Fruit fly (Drosophila melanogaster) whole organism, embryonic: ENCODE data around the gene Trl.

Experiments used
- Ada2b ChIP-seq: fragments of 200-800 bp; sonication (Bioruptor generic); IDR thresholded peaks from 2 replicates; pipeline ENCODE4 v1.3.6; 2022; ENCODE audit warnings: missing biosample characterization, missing genetic modification characterization
- Atf-2 ChIP-seq: fragments of 200-800 bp; sonication (Bioruptor generic); optimal IDR thresholded peaks from 2 replicates; lab custom pipeline; 2016; ENCODE audit warnings: missing biosample characterization, missing genetic modification characterization
- C15 ChIP-seq: fragments of 200-800 bp; sonication (Bioruptor generic); IDR thresholded peaks from 3 replicates; pipeline ENCODE4 v1.3.6; 2022; ENCODE audit warnings: missing biosample characterization, missing genetic modification characterization
- CG10147 ChIP-seq: fragments of 200-800 bp; sonication (Bioruptor generic); optimal IDR thresholded peaks from 2 replicates; lab custom pipeline; 2019; ENCODE audit warnings: missing biosample characterization, mild to moderate bottlenecking, missing genetic modification characterization, moderate library complexity
- CG1024 ChIP-seq: fragments of 200-800 bp; sonication (Bioruptor generic); IDR thresholded peaks from 2 replicates; pipeline ENCODE4 v1.3.6; 2022; ENCODE audit warnings: missing biosample characterization, missing genetic modification characterization
- CG10274 ChIP-seq: fragments of 200-800 bp; sonication (Bioruptor generic); optimal IDR thresholded peaks from 3 replicates; lab custom pipeline; 2017; ENCODE audit warnings: missing biosample characterization, mild to moderate bottlenecking, missing genetic modification characterization
- CG10654 ChIP-seq: fragments of 200-800 bp; sonication (Bioruptor generic); optimal IDR thresholded peaks from 2 replicates; lab custom pipeline; 2016; ENCODE audit warnings: missing biosample characterization, missing genetic modification characterization
- CG12942 ChIP-seq: fragments of 200-800 bp; sonication (Bioruptor generic); optimal IDR thresholded peaks from 3 replicates; lab custom pipeline; 2016; ENCODE audit warnings: missing biosample characterization, missing genetic modification characterization
- CG14667 ChIP-seq: fragments of 200-800 bp; sonication (Bioruptor generic); IDR thresholded peaks from 2 replicates; pipeline ENCODE4 v1.3.6; 2022; ENCODE audit warnings: missing biosample characterization, missing genetic modification characterization
- CG2202 ChIP-seq: fragments of 200-800 bp; sonication (Bioruptor generic); optimal IDR thresholded peaks from 2 replicates; lab custom pipeline; 2018; ENCODE audit warnings: missing biosample characterization, mild to moderate bottlenecking, missing genetic modification characterization
- CG3065 ChIP-seq: fragments of 200-800 bp; sonication (Bioruptor generic); optimal IDR thresholded peaks from 2 replicates; lab custom pipeline; 2016; ENCODE audit warnings: missing biosample characterization, missing genetic modification characterization
- CG32532 ChIP-seq: fragments of 200-800 bp; sonication (Bioruptor generic); IDR thresholded peaks from 2 replicates; pipeline ENCODE4 v1.3.6; 2022; ENCODE audit warnings: missing biosample characterization, missing genetic modification characterization
- CG43689 ChIP-seq: fragments of 200-800 bp; sonication (Bioruptor generic); IDR thresholded peaks from 2 replicates; pipeline ENCODE4 v1.3.6; 2022; ENCODE audit warnings: missing biosample characterization, missing genetic modification characterization
- CG5245 ChIP-seq: fragments of 200-800 bp; sonication (Bioruptor generic); optimal IDR thresholded peaks from 3 replicates; lab custom pipeline; 2016; ENCODE audit warnings: missing biosample characterization, missing genetic modification characterization
- CG7745 ChIP-seq: fragments of 200-800 bp; sonication (Bioruptor generic); optimal IDR thresholded peaks from 2 replicates; lab custom pipeline; 2018; ENCODE audit warnings: missing biosample characterization, mild to moderate bottlenecking, missing genetic modification characterization, moderate library complexity
- CG7928 ChIP-seq: fragments of 200-800 bp; sonication (Bioruptor generic); optimal IDR thresholded peaks from 2 replicates; lab custom pipeline; 2017; ENCODE audit warnings: missing biosample characterization, mild to moderate bottlenecking, missing genetic modification characterization
- CG7963 ChIP-seq: fragments of 200-800 bp; sonication (Bioruptor generic); IDR thresholded peaks from 3 replicates; pipeline ENCODE4 v1.3.6; 2022; ENCODE audit warnings: missing biosample characterization, missing genetic modification characterization; ENCODE audit not compliant: partially characterized antibody
- CG8281 ChIP-seq: fragments of 200-800 bp; sonication (Bioruptor generic); optimal IDR thresholded peaks from 2 replicates; lab custom pipeline; 2018; ENCODE audit warnings: missing biosample characterization, mild to moderate bottlenecking, missing genetic modification characterization, moderate library complexity
- CG8290 ChIP-seq, 3 experiments: fragments of 200-800 bp; sonication (Bioruptor generic); optimal IDR thresholded peaks; 2 replicates each; lab custom pipeline; 2016 to 2019; ENCODE audit warnings: missing biosample characterization in 3 of 3, missing genetic modification characterization in 3 of 3, mild to moderate bottlenecking in 2 of 3, moderate library complexity in 1 of 3
- CG8765 ChIP-seq: fragments of 200-800 bp; sonication (Bioruptor generic); IDR thresholded peaks from 2 replicates; pipeline ENCODE4 v1.3.6; 2022; ENCODE audit warnings: missing biosample characterization, missing genetic modification characterization
- Fer1 ChIP-seq: fragments of 200-800 bp; sonication (Bioruptor generic); optimal IDR thresholded peaks from 2 replicates; lab custom pipeline; 2017; ENCODE audit warnings: missing biosample characterization, mild to moderate bottlenecking, missing genetic modification characterization
- Fer2 ChIP-seq: fragments of 200-800 bp; sonication (Bioruptor generic); optimal IDR thresholded peaks from 2 replicates; lab custom pipeline; 2018; ENCODE audit warnings: missing biosample characterization, mild to moderate bottlenecking, missing genetic modification characterization, moderate library complexity
- HLH3B ChIP-seq: fragments of 200-800 bp; sonication (Bioruptor generic); IDR thresholded peaks from 2 replicates; pipeline ENCODE4 v1.3.6; 2022; ENCODE audit warnings: missing biosample characterization, missing genetic modification characterization
- HmgZ ChIP-seq: fragments of 200-800 bp; sonication (Bioruptor generic); optimal IDR thresholded peaks from 2 replicates; lab custom pipeline; 2018; ENCODE audit warnings: missing biosample characterization, mild to moderate bottlenecking, missing genetic modification characterization
- Lhr ChIP-seq: fragments of 200-800 bp; sonication (Bioruptor generic); optimal IDR thresholded peaks from 3 replicates; lab custom pipeline; 2017; ENCODE audit warnings: mild to moderate bottlenecking, missing biosample characterization, missing genetic modification reagents, missing genetic modification characterization
- Lpt ChIP-seq: fragments of >200 bp; optimal IDR thresholded peaks from 2 replicates; lab custom pipeline; 2018; ENCODE audit warnings: missing biosample characterization, missing genetic modification characterization
- Mes4 ChIP-seq: fragments of 200-800 bp; sonication (Bioruptor generic); optimal IDR thresholded peaks from 2 replicates; lab custom pipeline; 2016; ENCODE audit warnings: missing biosample characterization, missing genetic modification characterization
- NK7.1 ChIP-seq: fragments of 200-800 bp; sonication (Bioruptor generic); optimal IDR thresholded peaks from 3 replicates; lab custom pipeline; 2016; ENCODE audit warnings: missing biosample characterization, missing genetic modification characterization
- Optix ChIP-seq: fragments of 200-800 bp; sonication (Bioruptor generic); IDR thresholded peaks from 3 replicates; pipeline ENCODE4 v1.3.6; 2022; ENCODE audit warnings: missing biosample characterization, missing genetic modification characterization
- PHDP ChIP-seq: fragments of 200-800 bp; sonication (Bioruptor generic); optimal IDR thresholded peaks from 3 replicates; lab custom pipeline; 2018; ENCODE audit warnings: missing biosample characterization, mild to moderate bottlenecking, missing genetic modification characterization, moderate library complexity
- Poxn ChIP-seq: fragments of 200-800 bp; sonication (Bioruptor generic); IDR thresholded peaks from 2 replicates; pipeline ENCODE4 v1.3.6; 2022; ENCODE audit warnings: missing biosample characterization, missing genetic modification characterization
- Rx ChIP-seq: fragments of 200-800 bp; sonication (Bioruptor generic); IDR thresholded peaks from 2 replicates; pipeline ENCODE4 v1.3.6; 2022; ENCODE audit warnings: missing biosample characterization, missing genetic modification characterization
- Side ChIP-seq: fragments of 200-800 bp; sonication (Bioruptor generic); optimal IDR thresholded peaks from 2 replicates; lab custom pipeline; 2016; ENCODE audit warnings: missing biosample characterization, missing genetic modification characterization
- bbx ChIP-seq: fragments of 200-800 bp; sonication (Bioruptor generic); IDR thresholded peaks from 2 replicates; pipeline ENCODE4 v1.3.6; 2022; ENCODE audit warnings: missing biosample characterization, missing genetic modification characterization; ENCODE audit not compliant: partially characterized antibody
- caup ChIP-seq: fragments of 200-800 bp; sonication (Bioruptor generic); optimal IDR thresholded peaks from 3 replicates; lab custom pipeline; 2017; ENCODE audit warnings: missing biosample characterization, mild to moderate bottlenecking, missing genetic modification characterization, moderate library complexity; ENCODE audit not compliant: severe bottlenecking
- dimm ChIP-seq: fragments of 200-800 bp; sonication (Bioruptor generic); IDR thresholded peaks from 2 replicates; pipeline ENCODE4 v1.3.6; 2022; ENCODE audit warnings: missing biosample characterization, missing genetic modification characterization
- dpn ChIP-seq, 2 experiments: fragments of 200-800 bp; sonication (Bioruptor generic); optimal IDR thresholded peaks; 3 replicates each; lab custom pipeline; 2016; ENCODE audit warnings: missing biosample characterization in 2 of 2, missing genetic modification characterization in 2 of 2
- dysf ChIP-seq: fragments of 200-800 bp; sonication (Bioruptor generic); IDR thresholded peaks from 3 replicates; pipeline ENCODE4 v1.3.6; 2022; ENCODE audit warnings: missing biosample characterization, missing genetic modification characterization
- en ChIP-seq: fragments of 200-800 bp; sonication (Bioruptor generic); optimal IDR thresholded peaks from 2 replicates; lab custom pipeline; 2016; ENCODE audit warnings: missing biosample characterization, missing genetic modification characterization
- inv ChIP-seq: fragments of 200-800 bp; sonication (Bioruptor generic); IDR thresholded peaks from 2 replicates; pipeline ENCODE4 v1.3.6; 2022; ENCODE audit warnings: missing biosample characterization, missing genetic modification characterization; ENCODE audit not compliant: partially characterized antibody
- jigr1 ChIP-seq: fragments of 200-800 bp; sonication (Bioruptor generic); IDR thresholded peaks from 3 replicates; pipeline ENCODE4 v1.3.6; 2022; ENCODE audit warnings: missing biosample characterization, missing genetic modification characterization
- lab ChIP-seq: fragments of 200-800 bp; sonication (Bioruptor generic); optimal IDR thresholded peaks from 3 replicates; lab custom pipeline; 2017; ENCODE audit warnings: missing biosample characterization, missing genetic modification characterization, mild to moderate bottlenecking, moderate library complexity, missing genetic modification reagents
- nerfin-2 ChIP-seq: fragments of 200-800 bp; sonication (Bioruptor generic); IDR thresholded peaks from 2 replicates; pipeline ENCODE4 v1.3.6; 2022; ENCODE audit warnings: missing biosample characterization, missing genetic modification characterization; ENCODE audit not compliant: partially characterized antibody
- pum ChIP-seq: fragments of 200-800 bp; sonication (Bioruptor generic); optimal IDR thresholded peaks from 2 replicates; lab custom pipeline; 2016; ENCODE audit warnings: missing biosample characterization, missing genetic modification characterization
- sens-2 ChIP-seq: fragments of 200-800 bp; sonication (Bioruptor generic); IDR thresholded peaks from 2 replicates; pipeline ENCODE4 v1.3.6; 2022; ENCODE audit warnings: missing biosample characterization, missing genetic modification characterization
- toy ChIP-seq: fragments of 200-800 bp; sonication (Bioruptor generic); IDR thresholded peaks from 2 replicates; pipeline ENCODE4 v1.3.6; 2022; ENCODE audit warnings: missing biosample characterization, missing genetic modification characterization
- wor ChIP-seq: fragments of 200-800 bp; sonication (Bioruptor generic); IDR thresholded peaks from 2 replicates; pipeline ENCODE4 v1.3.6; 2022; ENCODE audit warnings: missing biosample characterization, missing genetic modification characterization
- zfh1 ChIP-seq: fragments of 200-800 bp; sonication (Bioruptor generic); IDR thresholded peaks from 3 replicates; pipeline ENCODE4 v1.3.6; 2022; ENCODE audit warnings: missing biosample characterization, missing genetic modification characterization
- zfh2 ChIP-seq: fragments of 200-800 bp; sonication (Bioruptor generic); optimal IDR thresholded peaks from 2 replicates; lab custom pipeline; 2016; ENCODE audit warnings: missing biosample characterization, missing genetic modification characterization

The Trl gene

dm6 chr3L:14801854-14802616 lies 41.2 kb upstream of the Trl start, which contains the start of gene NHP2 (continued):
- TF ChIP-seq Fer2 (peak; percentile 67), dpn (GFP tag; optimal IDR thresholded peaks at IDR 0.05; lab: Kevin White, UChicago) (peak; percentile 57 to 82), dimm (GFP tag; lab: Robert Waterston, UW) (no peak; the same call in 1 of the 2 replicates), inv (GFP tag; lab: Robert Waterston, UW) (no peak), CG43689 (GFP tag; lab: Robert Waterston, UW) (peak; percentile 52; the same call in 1 of the 2 replicates), en (GFP tag; lab: Kevin White, UChicago) (peak; percentile 33), CG5245 (GFP tag; lab: Kevin White, UChicago) (peak; percentile 78), C15 (GFP tag; lab: Robert Waterston, UW) (no peak), sens-2 (peak; percentile 75; the same call in 1 of the 2 replicates), Mes4 (GFP tag; lab: Kevin White, UChicago) (no peak), Fer1 (GFP tag; lab: Kevin White, UChicago) (peak; percentile 89), bbx (GFP tag; lab: Robert Waterston, UW) (no peak), HLH3B (GFP tag; lab: Robert Waterston, UW) (peak; percentile 77), Optix (GFP tag; lab: Robert Waterston, UW) (no peak), dysf (GFP tag; lab: Robert Waterston, UW) (peak; percentile 85), CG32532 (GFP tag; lab: Robert Waterston, UW) (peak; percentile 90), caup (GFP tag; lab: Kevin White, UChicago) (peak; percentile 87), Lpt (GFP tag; lab: Kevin White, UChicago) (no peak), CG8281 (tag; lab: Kevin White, UChicago) (no peak), Side (GFP tag; lab: Kevin White, UChicago) (peak; percentile 30), CG7745 (tag; lab: Kevin White, UChicago) (peak; percentile 24), Atf-2 (GFP tag; lab: Kevin White, UChicago) (peak; percentile 60), CG7928 (GFP tag; lab: Kevin White, UChicago) (peak; percentile 49), Poxn (GFP tag; lab: Robert Waterston, UW) (peak; percentile 55), NK7.1 (GFP tag; lab: Kevin White, UChicago) (peak; percentile 27), toy (GFP tag; lab: Robert Waterston, UW) (peak; percentile 54; the same call in 1 of the 2 replicates), Lhr (GFP tag; lab: Kevin White, UChicago) (peak; percentile 89), jigr1 (GFP tag; lab: Robert Waterston, UW) (no peak), CG8765 (GFP tag; lab: Robert Waterston, UW) (no peak), CG14667 (GFP tag; lab: Robert Waterston, UW) (no peak; the same call in 1 of the 2 replicates), wor (GFP tag; lab: Robert Waterston, UW) (0 out of 2 replicates have a peak, but pooled peaks have one; percentile 28), CG7963 (no peak), CG2202 (tag; lab: Kevin White, UChicago) (peak; percentile 70), Ada2b (GFP tag; lab: Robert Waterston, UW) (peak; percentile 63), lab (GFP tag; lab: Kevin White, UChicago) (no peak), CG10147 (peak; percentile 81), PHDP (tag; lab: Kevin White, UChicago) (no peak), CG1024 (GFP tag; lab: Robert Waterston, UW) (peak; percentile 71), CG10274 (GFP tag; lab: Kevin White, UChicago) (no peak), CG8290 (GFP tag; optimal IDR thresholded peaks at IDR 0.05; lab: Kevin White, UChicago) (peak; percentile 84), CG8290 (tag; optimal IDR thresholded peaks at IDR 0.05; lab: Kevin White, UChicago) (peak in 1 of 2 experiments; percentile 33), pum (GFP tag; lab: Kevin White, UChicago) (peak; percentile 27), CG12942 (GFP tag; lab: Kevin White, UChicago) (peak; percentile 67), CG3065 (peak; percentile 19), zfh1 (peak; percentile 79), HmgZ (tag; lab: Kevin White, UChicago) (peak; percentile 85), zfh2 (GFP tag; lab: Kevin White, UChicago) (peak; percentile 23), CG10654 (GFP tag; lab: Kevin White, UChicago) (peak; percentile 77), nerfin-2 (GFP tag; lab: Robert Waterston, UW) (no peak), Rx (GFP tag; lab: Robert Waterston, UW) (peak; percentile 81)
